Worm (Caenorhabditis elegans) whole organism, young adult: ENCODE results near the gene T23F2.2.

Experiments used
- B0035.1 ChIP-seq: sonication (generic microtip); optimal IDR thresholded peaks from 2 replicates; lab custom pipeline; 2016; ENCODE audit warnings: missing genetic modification characterization, mild to moderate bottlenecking, missing compliant biosample characterization, missing genotype, missing genetic modification reagents
- B0261.1 ChIP-seq: sonication (generic microtip); optimal IDR thresholded peaks from 2 replicates; lab custom pipeline; 2016; ENCODE audit warnings: mild to moderate bottlenecking, missing genetic modification characterization, moderate library complexity, missing compliant biosample characterization
- D2030.7 ChIP-seq: fragments of 200-800 bp; sonication (Bioruptor generic); IDR thresholded peaks from 2 replicates; pipeline ENCODE4 v1.3.6; 2022; ENCODE audit warnings: missing genetic modification reagents, missing genetic modification characterization, missing compliant biosample characterization
- F10E7.11 ChIP-seq: sonication (generic microtip); optimal IDR thresholded peaks from 2 replicates; lab custom pipeline; 2017; ENCODE audit warnings: mild to moderate bottlenecking, missing genetic modification characterization, moderate library complexity, missing compliant biosample characterization
- F33H1.4 ChIP-seq: fragments of 200-800 bp; sonication (Bioruptor generic); IDR thresholded peaks from 2 replicates; pipeline ENCODE4 v1.3.6; 2022; ENCODE audit warnings: missing genetic modification reagents, missing genetic modification characterization, missing compliant biosample characterization
- F39B2.1 ChIP-seq: fragments of 200-800 bp; sonication (Bioruptor generic); IDR thresholded peaks from 2 replicates; pipeline ENCODE4 v1.3.6; 2022; ENCODE audit warnings: missing genetic modification reagents, missing genetic modification characterization, missing compliant biosample characterization
- F49E8.2 ChIP-seq: sonication (generic microtip); optimal IDR thresholded peaks from 3 replicates; lab custom pipeline; 2017; ENCODE audit warnings: missing genetic modification characterization, mild to moderate bottlenecking, missing compliant biosample characterization, antibody characterized with exemption, moderate library complexity; ENCODE audit not compliant: insufficient read depth
- F57A8.1 ChIP-seq: fragments of 200-800 bp; sonication (Bioruptor generic); optimal IDR thresholded peaks from 2 replicates; lab custom pipeline; 2018; ENCODE audit warnings: mild to moderate bottlenecking, missing genetic modification characterization, moderate library complexity, missing compliant biosample characterization
- K12H6.12 ChIP-seq: fragments of 200-800 bp; sonication (Bioruptor generic); optimal IDR thresholded peaks from 2 replicates; lab custom pipeline; 2018; ENCODE audit warnings: mild to moderate bottlenecking, missing genetic modification characterization, missing compliant biosample characterization
- Y53F4B.3 ChIP-seq: fragments of 200-800 bp; sonication (Bioruptor generic); IDR thresholded peaks from 2 replicates; pipeline ENCODE4 v1.3.6; 2022; ENCODE audit warnings: missing genetic modification reagents, missing genetic modification characterization, missing compliant biosample characterization
- Y53G8AR.9 ChIP-seq: fragments of 200-800 bp; sonication (Bioruptor generic); conservative IDR thresholded peaks from 2 replicates; pipeline ENCODE4 v1.3.6; 2022; ENCODE audit warnings: missing genetic modification reagents, missing genetic modification characterization, missing compliant biosample characterization
- Y67H2A.10 ChIP-seq: fragments of 200-800 bp; sonication (Bioruptor generic); conservative IDR thresholded peaks from 2 replicates; pipeline ENCODE4 v1.3.6; 2022; ENCODE audit warnings: missing genetic modification reagents, missing genetic modification characterization, missing compliant biosample characterization
- Y79H2A.3 ChIP-seq: fragments of 200-800 bp; sonication (Bioruptor generic); conservative IDR thresholded peaks from 2 replicates; pipeline ENCODE4 v1.3.6; 2022; ENCODE audit warnings: missing genetic modification reagents, missing genetic modification characterization, missing compliant biosample characterization
- athp-1 ChIP-seq: sonication (generic microtip); optimal IDR thresholded peaks from 2 replicates; lab custom pipeline; 2017; ENCODE audit warnings: mild to moderate bottlenecking, missing genetic modification characterization, missing compliant biosample characterization
- attf-3 ChIP-seq: fragments of 200-800 bp; sonication (Bioruptor generic); conservative IDR thresholded peaks from 2 replicates; pipeline ENCODE4 v1.3.6; 2022; ENCODE audit warnings: missing genetic modification reagents, missing genetic modification characterization, missing compliant biosample characterization
- attf-5 ChIP-seq: fragments of 200-800 bp; sonication (Bioruptor generic); optimal IDR thresholded peaks from 2 replicates; lab custom pipeline; 2018; ENCODE audit warnings: mild to moderate bottlenecking, missing genetic modification characterization, missing compliant biosample characterization
- attf-6 ChIP-seq: fragments of 200-800 bp; sonication (Bioruptor generic); IDR thresholded peaks from 2 replicates; pipeline ENCODE4 v1.3.6; 2022; ENCODE audit warnings: missing genetic modification reagents, missing genetic modification characterization, missing compliant biosample characterization
- cebp-2 ChIP-seq: fragments of 200-800 bp; sonication (Bioruptor generic); IDR thresholded peaks from 2 replicates; pipeline ENCODE4 v1.3.6; 2022; ENCODE audit warnings: missing genetic modification characterization, missing compliant biosample characterization
- ceh-27 ChIP-seq: fragments of 200-800 bp; sonication (Bioruptor generic); optimal IDR thresholded peaks from 2 replicates; lab custom pipeline; 2018; ENCODE audit warnings: mild to moderate bottlenecking, missing genetic modification characterization, moderate library complexity, missing compliant biosample characterization
- ceh-40 ChIP-seq: fragments of 200-800 bp; sonication (Bioruptor generic); IDR thresholded peaks from 2 replicates; pipeline ENCODE4 v1.3.6; 2022; ENCODE audit warnings: missing genetic modification characterization, missing compliant biosample characterization
- ceh-58 ChIP-seq: fragments of 200-800 bp; sonication (Bioruptor generic); IDR thresholded peaks from 2 replicates; pipeline ENCODE4 v1.3.6; 2022; ENCODE audit warnings: missing genetic modification characterization, missing compliant biosample characterization
- chd-7 ChIP-seq: sonication (generic microtip); optimal IDR thresholded peaks from 2 replicates; lab custom pipeline; 2016; ENCODE audit warnings: mild to moderate bottlenecking, missing genetic modification characterization, moderate library complexity, missing compliant biosample characterization
- egl-18 ChIP-seq: fragments of 200-800 bp; sonication (Bioruptor generic); IDR thresholded peaks from 2 replicates; pipeline ENCODE4 v1.3.6; 2022; ENCODE audit warnings: missing genetic modification reagents, missing genetic modification characterization, missing compliant biosample characterization
- egl-44 ChIP-seq: fragments of 200-800 bp; sonication (Bioruptor generic); IDR thresholded peaks from 2 replicates; pipeline ENCODE4 v1.3.6; 2022; ENCODE audit warnings: missing genetic modification reagents, missing genetic modification characterization, missing compliant biosample characterization
- ekl-4 ChIP-seq: fragments of 200-800 bp; sonication (Bioruptor generic); IDR thresholded peaks from 2 replicates; pipeline ENCODE4 v1.3.6; 2022; ENCODE audit warnings: missing genetic modification reagents, missing genetic modification characterization, missing compliant biosample characterization
- ets-4 ChIP-seq: fragments of 200-800 bp; sonication (Bioruptor generic); optimal IDR thresholded peaks from 2 replicates; lab custom pipeline; 2018; ENCODE audit warnings: mild to moderate bottlenecking, missing genetic modification characterization, missing compliant biosample characterization
- gei-17 ChIP-seq: fragments of 200-800 bp; sonication (Bioruptor generic); optimal IDR thresholded peaks from 2 replicates; lab custom pipeline; 2018; ENCODE audit warnings: mild to moderate bottlenecking, missing genetic modification characterization, missing compliant biosample characterization
- hlh-26 ChIP-seq: fragments of 200-800 bp; sonication (Bioruptor generic); conservative IDR thresholded peaks from 2 replicates; pipeline ENCODE4 v1.3.6; 2022; ENCODE audit warnings: missing genetic modification reagents, missing genetic modification characterization, missing compliant biosample characterization
- hmg-1.2 ChIP-seq: fragments of 200-800 bp; sonication (Bioruptor generic); IDR thresholded peaks from 2 replicates; pipeline ENCODE4 v1.3.6; 2022; ENCODE audit warnings: missing genetic modification reagents, missing genetic modification characterization, missing compliant biosample characterization
- hmg-20 ChIP-seq: fragments of 200-800 bp; sonication (Bioruptor generic); IDR thresholded peaks from 2 replicates; pipeline ENCODE4 v1.3.6; 2022; ENCODE audit warnings: missing genetic modification reagents, missing genetic modification characterization, missing compliant biosample characterization
- lsy-27 ChIP-seq: sonication (generic microtip); optimal IDR thresholded peaks from 2 replicates; lab custom pipeline; 2017; ENCODE audit warnings: missing genetic modification characterization, mild to moderate bottlenecking, missing compliant biosample characterization, antibody characterized with exemption, missing genotype, borderline replicate concordance; ENCODE audit not compliant: insufficient read depth
- madf-3 ChIP-seq: fragments of 200-800 bp; sonication (Bioruptor generic); IDR thresholded peaks from 2 replicates; pipeline ENCODE4 v1.3.6; 2022; ENCODE audit warnings: missing genetic modification reagents, missing genetic modification characterization, missing compliant biosample characterization
- mel-28 ChIP-seq: sonication (generic microtip); optimal IDR thresholded peaks from 2 replicates; lab custom pipeline; 2016; ENCODE audit warnings: borderline replicate concordance, mild to moderate bottlenecking, missing genetic modification characterization, missing compliant biosample characterization
- nhr-179 ChIP-seq: sonication (generic microtip); optimal IDR thresholded peaks from 2 replicates; lab custom pipeline; 2016; ENCODE audit warnings: mild to moderate bottlenecking, missing genetic modification characterization, missing compliant biosample characterization
- nhr-90 ChIP-seq: sonication (generic microtip); optimal IDR thresholded peaks from 2 replicates; lab custom pipeline; 2016; ENCODE audit warnings: missing genotype, mild to moderate bottlenecking, missing genetic modification characterization, missing compliant biosample characterization
- repo-1 ChIP-seq: sonication (generic microtip); optimal IDR thresholded peaks from 2 replicates; lab custom pipeline; 2017; ENCODE audit warnings: mild to moderate bottlenecking, missing genetic modification characterization, missing compliant biosample characterization
- sea-2 ChIP-seq: fragments of 200-800 bp; sonication (Bioruptor generic); IDR thresholded peaks from 2 replicates; pipeline ENCODE4 v1.3.6; 2022; ENCODE audit warnings: missing genetic modification characterization, missing compliant biosample characterization
- snpc-1.1 ChIP-seq: sonication (generic microtip); optimal IDR thresholded peaks from 2 replicates; lab custom pipeline; 2017; ENCODE audit warnings: missing genetic modification characterization, mild to moderate bottlenecking, missing compliant biosample characterization, antibody characterized with exemption, moderate library complexity, missing genotype, missing genetic modification reagents; ENCODE audit not compliant: insufficient read depth
- sptf-2 ChIP-seq: fragments of 200-800 bp; sonication (Bioruptor generic); optimal IDR thresholded peaks from 2 replicates; lab custom pipeline; 2018; ENCODE audit warnings: mild to moderate bottlenecking, missing genetic modification characterization, missing compliant biosample characterization
- unc-130 ChIP-seq: sonication (generic microtip); optimal IDR thresholded peaks from 2 replicates; lab custom pipeline; 2016; ENCODE audit warnings: missing genetic modification reagents, missing genetic modification characterization, missing compliant biosample characterization
- unc-62 ChIP-seq: fragments of 150-350 bp; optimal IDR thresholded peaks from 2 replicates; lab custom pipeline; 2014; ENCODE audit warnings: missing biosample characterization, missing genetic modification reagents, missing genetic modification characterization
- xnd-1 ChIP-seq: sonication (generic microtip); optimal IDR thresholded peaks from 2 replicates; lab custom pipeline; 2016; ENCODE audit warnings: missing genotype, missing genetic modification reagents, missing genetic modification characterization, missing compliant biosample characterization
- zim-3 ChIP-seq: sonication (generic microtip); optimal IDR thresholded peaks from 2 replicates; lab custom pipeline; 2017; ENCODE audit warnings: mild to moderate bottlenecking, missing genetic modification characterization, moderate library complexity, missing compliant biosample characterization
- ztf-18 ChIP-seq: sonication (generic microtip); optimal IDR thresholded peaks from 2 replicates; lab custom pipeline; 2016; ENCODE audit warnings: missing genotype, mild to moderate bottlenecking, missing genetic modification characterization, missing compliant biosample characterization
- ztf-22 ChIP-seq: fragments of 200-800 bp; sonication (Bioruptor generic); optimal IDR thresholded peaks from 2 replicates; lab custom pipeline; 2018; ENCODE audit warnings: mild to moderate bottlenecking, missing genetic modification characterization, moderate library complexity, missing compliant biosample characterization
- ztf-28 ChIP-seq: fragments of 200-800 bp; sonication (Bioruptor generic); IDR thresholded peaks from 2 replicates; pipeline ENCODE4 v1.3.6; 2022; ENCODE audit warnings: missing genetic modification reagents, missing genetic modification characterization, missing compliant biosample characterization
- ztf-3 ChIP-seq: fragments of 200-800 bp; sonication (Bioruptor generic); optimal IDR thresholded peaks from 2 replicates; lab custom pipeline; 2018; ENCODE audit warnings: mild to moderate bottlenecking, missing genetic modification characterization, missing compliant biosample characterization

T23F2.2 gene

ce11 chrX:5450773-5451447, 54.1 kb downstream of the T23F2.2 start, which contains the start of gene C25F6.6 (continued):
- TF ChIP-seq mel-28 (tag; lab: Kevin White, UChicago) (no peak), Y53F4B.3 (GFP tag; lab: Robert Waterston, UW) (no peak), Y79H2A.3 (GFP tag; lab: Robert Waterston, UW) (no peak), ceh-27 (GFP tag; lab: Kevin White, UChicago) (no peak), ztf-22 (GFP tag; lab: Kevin White, UChicago) (no peak), unc-62 (GFP tag; lab: Kevin White, UChicago) (no peak), ceh-58 (GFP tag; lab: Robert Waterston, UW) (no peak), F57A8.1 (GFP tag; lab: Kevin White, UChicago) (no peak), ztf-18 (tag; lab: Kevin White, UChicago) (peak; percentile 43), F33H1.4 (GFP tag; lab: Robert Waterston, UW) (no peak), D2030.7 (GFP tag; lab: Robert Waterston, UW) (no peak; the same call in none of the 2 replicates), chd-7 (tag; lab: Kevin White, UChicago) (no peak), athp-1 (tag; lab: Kevin White, UChicago) (no peak), F10E7.11 (tag; lab: Kevin White, UChicago) (no peak), snpc-1.1 (tag; lab: Kevin White, UChicago) (no peak), xnd-1 (tag; lab: Kevin White, UChicago) (no peak), sea-2 (GFP tag; lab: Robert Waterston, UW) (no peak), ekl-4 (no peak), B0261.1 (tag; lab: Kevin White, UChicago) (peak; percentile 80), F39B2.1 (GFP tag; lab: Robert Waterston, UW) (no peak), egl-18 (GFP tag; lab: Robert Waterston, UW) (no peak), F49E8.2 (tag; lab: Kevin White, UChicago) (no peak), K12H6.12 (tag; lab: Kevin White, UChicago) (no peak), nhr-179 (tag; lab: Kevin White, UChicago) (no peak), nhr-90 (tag; lab: Kevin White, UChicago) (peak; percentile 46), ceh-40 (0 out of 2 replicates have a peak, but pooled peaks have one; percentile 23), attf-3 (GFP tag; lab: Robert Waterston, UW) (no peak), hmg-20 (GFP tag; lab: Robert Waterston, UW) (no peak), repo-1 (tag; lab: Kevin White, UChicago) (no peak), hlh-26 (GFP tag; lab: Robert Waterston, UW) (no peak), Y53G8AR.9 (GFP tag; lab: Robert Waterston, UW) (no peak), attf-6 (0 out of 2 replicates have a peak, but pooled peaks have one; percentile 17), Y67H2A.10 (GFP tag; lab: Robert Waterston, UW) (no peak), ztf-3 (GFP tag; lab: Kevin White, UChicago) (no peak), unc-130 (GFP tag; lab: Kevin White, UChicago) (no peak), cebp-2 (GFP tag; lab: Robert Waterston, UW) (no peak), lsy-27 (tag; lab: Kevin White, UChicago) (peak; percentile 66), ztf-28 (GFP tag; lab: Robert Waterston, UW) (no peak), zim-3 (tag; lab: Kevin White, UChicago) (no peak), attf-5 (GFP tag; lab: Kevin White, UChicago) (peak; percentile 28), sptf-2 (GFP tag; lab: Kevin White, UChicago) (peak; percentile 37), egl-44 (GFP tag; lab: Robert Waterston, UW) (peak; percentile 57; the same call in 1 of the 2 replicates), gei-17 (GFP tag; lab: Kevin White, UChicago) (no peak), madf-3 (GFP tag; lab: Robert Waterston, UW) (no peak), B0035.1 (no peak), hmg-1.2 (GFP tag; lab: Robert Waterston, UW) (no peak; the same call in none of the 2 replicates), ets-4 (GFP tag; lab: Kevin White, UChicago) (no peak)
